Worm (Caenorhabditis elegans) whole organism, L2 larva: ENCODE measurements around the gene C42D4.3.

Experiments
- aly-2 ChIP-seq: fragments of 150-350 bp; optimal IDR thresholded peaks from 2 replicates; lab custom pipeline; 2014; ENCODE audit warnings: missing biosample characterization, missing genetic modification characterization
- ama-1 ChIP-seq: fragments of 150-350 bp; optimal IDR thresholded peaks from 2 replicates; lab custom pipeline; 2018; ENCODE audit warnings: inconsistent platforms
- fos-1 ChIP-seq: fragments of 150-350 bp; optimal IDR thresholded peaks from 2 replicates; lab custom pipeline; 2014; ENCODE audit warnings: missing biosample characterization, missing genetic modification characterization

DNA sequence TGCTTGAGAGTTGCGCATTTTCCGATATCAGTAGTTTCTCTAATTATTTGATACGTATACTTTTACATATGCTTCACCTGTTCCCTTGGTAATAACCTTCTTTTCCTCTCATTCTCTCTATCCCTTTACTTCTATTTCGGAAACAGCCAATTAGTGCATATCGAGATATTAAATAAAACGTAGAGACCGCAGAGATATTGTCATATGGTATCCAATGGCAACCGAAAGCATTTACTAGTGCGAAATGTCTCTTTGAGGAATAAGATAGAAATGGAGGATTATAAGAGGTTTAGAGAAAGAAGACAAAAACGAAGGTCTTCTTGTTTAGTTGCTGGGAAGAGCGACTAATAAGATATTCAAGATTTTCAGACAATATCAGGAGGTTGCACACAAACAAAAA is 22.7 kb upstream of the C42D4.3 start, which contains the start of gene maph-9:
- no peak for TF ChIP-seq ama-1 (lab: Kevin White, UChicago)
- no peak for TF ChIP-seq fos-1 (tag; lab: Kevin White, UChicago)
- TF ChIP-seq aly-2 = no peak
